Fruit fly (Drosophila melanogaster): ENCODE measurements around the gene CG8191.

CG8191 gene

DNA sequence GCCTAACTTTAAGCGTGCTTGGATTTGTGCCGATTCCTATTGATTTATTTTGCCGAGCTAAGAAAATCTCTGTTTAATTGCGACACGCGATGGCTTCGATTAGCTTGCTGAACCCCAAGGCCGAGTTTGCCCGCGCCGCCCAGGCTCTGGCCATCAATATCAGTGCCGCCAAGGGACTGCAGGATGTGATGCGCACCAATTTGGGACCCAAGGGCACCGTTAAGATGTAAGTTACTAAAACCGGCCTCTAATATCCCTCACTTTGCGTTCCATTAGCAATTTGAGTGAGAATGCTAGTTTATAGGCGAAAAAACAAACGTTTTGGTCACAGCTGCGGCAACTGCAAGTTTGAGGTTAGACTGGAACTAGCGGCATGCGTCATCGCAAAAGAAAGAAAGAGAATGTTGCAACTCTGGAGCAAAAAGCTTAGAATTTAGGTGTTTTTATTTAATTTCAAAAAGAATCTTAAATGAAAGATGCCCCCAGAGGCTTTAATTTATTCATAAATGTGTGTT is 14.8 kb downstream of the CG8191 start:
- TF ChIP-seq Jra (GFP tag; optimal IDR thresholded peaks at IDR 0.05) = peak; percentile 68
- no peak for TF ChIP-seq foxo (GFP tag; optimal IDR thresholded peaks at IDR 0.05)
- TF ChIP-seq h (GFP tag; optimal IDR thresholded peaks at IDR 0.05) = no peak

DNA sequence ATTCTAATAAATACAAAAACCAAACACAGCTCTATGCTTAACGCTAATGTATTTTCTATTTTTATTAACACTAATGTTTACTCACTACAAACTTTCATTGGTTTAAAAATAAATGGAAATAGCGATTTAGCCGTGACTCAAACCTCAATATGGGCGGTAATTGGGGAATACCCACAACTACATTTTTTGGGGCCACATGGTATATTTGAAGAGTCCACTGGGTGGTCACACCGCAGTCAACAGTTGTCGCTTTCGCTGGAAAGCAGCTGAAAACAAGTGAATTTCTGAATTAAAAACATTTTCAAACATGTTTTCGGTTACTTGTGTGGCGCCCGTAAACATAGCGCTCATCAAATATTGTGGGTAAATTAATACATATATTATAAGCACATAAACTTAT is 17.0 kb downstream of the CG8191 start, which contains the start of gene Mvd:
TSS of gene Mvd (plus strand) at position 222 of the 400 bp plus-strand sequence.
- no peak for TF ChIP-seq Rel (GFP tag; optimal IDR thresholded peaks at IDR 0.05)
- TF ChIP-seq Rel (tag; optimal IDR thresholded peaks at IDR 0.05) = peak; percentile 99
- TF ChIP-seq usp (GFP tag; optimal IDR thresholded peaks at IDR 0.05) = no peak

DNA sequence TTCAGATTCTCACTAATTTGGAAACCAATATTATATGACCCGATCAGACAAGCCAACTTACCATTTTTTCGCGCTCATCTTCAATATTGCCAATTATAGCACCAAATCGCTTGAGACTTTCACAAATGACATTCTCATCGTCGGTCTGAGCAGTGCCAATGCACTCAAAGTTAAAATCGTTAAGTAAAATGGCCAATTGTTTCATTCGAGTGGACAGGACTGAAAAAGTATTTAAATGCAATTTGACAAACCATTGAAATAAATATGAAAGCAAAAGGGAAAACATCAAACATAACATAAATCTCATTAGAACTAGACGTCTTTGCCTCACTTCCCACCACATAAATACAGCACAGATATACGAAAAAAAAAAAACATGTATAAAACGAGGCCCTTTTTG is 24.0 kb downstream of the CG8191 start, which contains the start of gene CG8260:
TSS of gene CG8260 (plus strand) at position 301 of the 400 bp plus-strand sequence.
- TF ChIP-seq br (GFP tag; optimal IDR thresholded peaks at IDR 0.05) (no peak), jim (GFP tag; optimal IDR thresholded peaks at IDR 0.05) (no peak), Mio (GFP tag; optimal IDR thresholded peaks at IDR 0.05) (no peak), dl (GFP tag; optimal IDR thresholded peaks at IDR 0.05; ENCODE audit: insufficient read depth in 1 of 2, partially characterized antibody in 2 of 2) (no peak)

DNA sequence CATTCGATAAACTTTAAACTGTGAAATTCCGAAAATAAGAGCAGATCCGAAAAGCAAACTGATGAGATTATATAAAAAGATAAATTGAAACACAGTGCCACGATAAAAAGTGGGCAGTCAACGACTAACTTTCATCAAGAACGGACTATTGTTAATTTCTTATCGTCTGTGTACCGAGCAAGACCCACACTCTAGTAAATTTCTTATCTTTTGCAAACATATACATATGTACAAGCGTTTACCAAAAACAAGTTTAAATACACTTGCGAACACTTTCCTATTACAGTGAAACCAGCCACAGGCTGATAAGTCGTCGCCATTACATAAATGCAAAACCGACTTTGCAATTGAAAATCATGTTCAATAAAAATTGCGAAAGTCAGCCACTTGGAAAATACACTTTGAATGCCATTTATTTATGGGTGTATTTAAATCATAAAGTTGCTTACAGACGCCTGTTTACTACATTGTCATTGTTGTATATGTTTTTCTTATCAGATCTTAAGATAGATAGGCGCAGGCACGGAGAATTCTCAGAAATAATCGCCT is 26.8 kb downstream of the CG8191 start:
- TF ChIP-seq Dfd (GFP tag; optimal IDR thresholded peaks at IDR 0.05) = no peak
- TF ChIP-seq brk (GFP tag; optimal IDR thresholded peaks at IDR 0.05) = no peak
- TF ChIP-seq fru (GFP tag; optimal IDR thresholded peaks at IDR 0.05) = peak; percentile 6
- no peak for TF ChIP-seq Hr83 (GFP tag; optimal IDR thresholded peaks at IDR 0.05; ENCODE audit: poor library complexity, severe bottlenecking)
- no peak for TF ChIP-seq dmrt93B (GFP tag; optimal IDR thresholded peaks at IDR 0.05)

DNA sequence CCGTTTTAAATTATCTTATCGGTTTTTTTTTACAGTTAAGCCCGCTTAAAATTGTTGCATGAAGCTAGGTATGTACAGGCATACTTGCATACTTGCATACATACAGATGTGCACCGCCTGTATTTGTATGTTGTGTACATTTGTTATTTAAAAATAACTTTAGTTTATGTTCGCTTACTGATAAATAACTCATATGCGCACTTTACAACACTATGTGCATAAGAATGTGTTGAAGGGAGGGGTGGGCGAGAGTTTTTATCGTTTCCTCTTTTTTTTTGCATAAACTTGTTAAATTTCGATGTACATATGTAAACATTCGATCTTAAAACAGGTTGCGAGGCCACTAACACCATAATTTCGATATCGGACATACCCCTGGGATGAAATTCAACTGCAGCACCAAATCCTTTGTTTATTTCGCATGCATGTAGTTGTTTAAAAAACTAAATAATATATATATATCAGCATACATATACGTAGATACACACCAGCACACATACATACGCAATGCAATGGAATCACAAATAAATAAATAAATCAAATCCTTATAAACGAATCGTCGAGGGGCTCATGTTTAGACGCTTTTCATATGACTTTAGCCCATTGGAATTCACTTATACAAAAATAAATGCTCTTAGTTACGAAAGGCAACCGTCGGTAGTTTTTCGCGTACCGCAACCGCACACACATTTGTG is 27.9 kb downstream of the CG8191 start:
- no peak for TF ChIP-seq woc (GFP tag; optimal IDR thresholded peaks at IDR 0.05)
- TF ChIP-seq ey (GFP tag; optimal IDR thresholded peaks at IDR 0.05) = no peak
- no peak for TF ChIP-seq foxo (GFP tag; optimal IDR thresholded peaks at IDR 0.05)
- TF ChIP-seq dsf (GFP tag; optimal IDR thresholded peaks at IDR 0.05; ENCODE audit: borderline replicate concordance) = no peak
- TF ChIP-seq lola (GFP tag; optimal IDR thresholded peaks at IDR 0.05) = no peak
- TF ChIP-seq OdsH (GFP tag; optimal IDR thresholded peaks at IDR 0.05) = no peak
- no peak for TF ChIP-seq Hnf4 (GFP tag; optimal IDR thresholded peaks at IDR 0.05)
- TF ChIP-seq jim (GFP tag; optimal IDR thresholded peaks at IDR 0.05) = no peak
- no peak for TF ChIP-seq Rel (GFP tag; optimal IDR thresholded peaks at IDR 0.05)
- TF ChIP-seq Rel (tag; optimal IDR thresholded peaks at IDR 0.05) = no peak
- no peak for TF ChIP-seq rgr (GFP tag; optimal IDR thresholded peaks at IDR 0.05)
- TF ChIP-seq br (GFP tag; optimal IDR thresholded peaks at IDR 0.05) = no peak
- TF ChIP-seq Mio (GFP tag; optimal IDR thresholded peaks at IDR 0.05) = no peak

DNA sequence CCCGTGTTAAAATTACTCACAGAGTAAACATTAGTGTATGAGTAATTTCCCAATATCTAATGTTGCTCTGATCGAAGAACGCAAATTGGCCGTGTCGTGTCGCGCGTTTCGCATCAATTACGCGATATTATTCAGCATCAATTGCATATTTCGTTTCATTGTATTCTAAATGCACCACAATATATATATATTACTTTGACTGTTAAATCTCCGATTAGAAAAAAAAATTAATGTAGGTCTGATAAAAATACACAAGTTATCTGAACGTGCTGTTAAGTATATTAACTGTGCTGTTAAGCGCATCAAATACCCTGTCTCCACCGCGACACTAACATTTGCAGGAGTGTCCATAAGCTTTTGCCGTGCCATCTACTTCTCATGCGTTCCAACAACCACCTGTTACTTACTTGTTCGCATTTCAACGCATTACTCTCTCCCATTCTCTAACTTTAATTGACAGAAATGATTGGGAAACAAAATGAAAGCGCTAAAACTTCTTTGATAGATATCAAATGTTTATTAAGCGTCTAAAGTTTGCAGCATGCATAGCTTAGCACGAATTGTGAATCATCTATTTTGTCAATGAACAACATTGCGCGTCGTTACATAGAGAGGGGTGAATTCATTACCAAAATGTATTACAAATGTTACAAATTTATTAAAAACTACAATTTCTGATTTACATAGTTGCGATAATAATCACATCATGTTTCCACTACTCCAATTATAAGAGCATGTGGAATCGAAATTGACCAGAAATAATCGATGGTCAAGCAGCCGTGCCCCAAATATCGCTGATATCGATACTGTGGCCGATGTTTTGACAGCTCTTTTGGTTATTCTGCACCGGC is 28.7 kb downstream of the CG8191 start, which contains the start of the genes Graf and mRpL3:
TSS of gene Graf (minus strand) at position 287 of the 851 bp plus-strand sequence.
TSS of gene mRpL3 (plus strand) at position 802 of the 851 bp plus-strand sequence.
- TF ChIP-seq dl (GFP tag; optimal IDR thresholded peaks at IDR 0.05; ENCODE audit: insufficient read depth in 1 of 2, partially characterized antibody in 2 of 2) (no peak), Hr78 (GFP tag; optimal IDR thresholded peaks at IDR 0.05) (peak; percentile 74), fru (GFP tag; optimal IDR thresholded peaks at IDR 0.05) (peak; percentile 97), br (GFP tag; optimal IDR thresholded peaks at IDR 0.05) (no peak), CrebA (GFP tag; optimal IDR thresholded peaks at IDR 0.05; ENCODE audit: borderline replicate concordance) (no peak), lola (GFP tag; optimal IDR thresholded peaks at IDR 0.05) (no peak), woc (GFP tag; optimal IDR thresholded peaks at IDR 0.05) (peak; percentile 71), HLH106 (tag; optimal IDR thresholded peaks at IDR 0.05) (no peak), Hnf4 (GFP tag; optimal IDR thresholded peaks at IDR 0.05) (no peak), brk (GFP tag; optimal IDR thresholded peaks at IDR 0.05) (no peak), Dif (GFP tag; optimal IDR thresholded peaks at IDR 0.05; ENCODE audit: partially characterized antibody) (no peak), sv (GFP tag; optimal IDR thresholded peaks at IDR 0.05) (no peak), foxo (GFP tag; optimal IDR thresholded peaks at IDR 0.05) (no peak), N (GFP tag; optimal IDR thresholded peaks at IDR 0.05) (peak; percentile 84), usp (GFP tag; optimal IDR thresholded peaks at IDR 0.05) (no peak), h (GFP tag; optimal IDR thresholded peaks at IDR 0.05) (no peak), Hr83 (GFP tag; optimal IDR thresholded peaks at IDR 0.05; ENCODE audit: poor library complexity, severe bottlenecking) (no peak), rgr (GFP tag; optimal IDR thresholded peaks at IDR 0.05) (no peak), jim (GFP tag; optimal IDR thresholded peaks at IDR 0.05) (no peak), Myc (optimal IDR thresholded peaks at IDR 0.05) (no peak), tai (GFP tag; optimal IDR thresholded peaks at IDR 0.05) (no peak), Rel (GFP tag; optimal IDR thresholded peaks at IDR 0.05) (no peak), Rel (tag; optimal IDR thresholded peaks at IDR 0.05) (no peak), CG9705 (GFP tag; optimal IDR thresholded peaks at IDR 0.05) (no peak), Vsx2 (GFP tag; optimal IDR thresholded peaks at IDR 0.05; ENCODE audit: partially characterized antibody) (no peak), dmrt93B (GFP tag; optimal IDR thresholded peaks at IDR 0.05) (no peak), Mio (GFP tag; optimal IDR thresholded peaks at IDR 0.05) (no peak)
